Worm (Caenorhabditis elegans): ENCODE data around the gene W06F12.3.

ce11 chrIII:13748312-13748711 lies 13.5 kb downstream of the W06F12.3 start, which contains the start of gene K08E3.2:
- TF ChIP-seq nhr-77 (tag; optimal IDR thresholded peaks at IDR 0.05) (no peak), sptf-1 (tag; optimal IDR thresholded peaks at IDR 0.05) (no peak), pqm-1 (tag; optimal IDR thresholded peaks at IDR 0.05) (no peak), elt-3 (tag; optimal IDR thresholded peaks at IDR 0.05) (no peak), sox-4 (tag; optimal IDR thresholded peaks at IDR 0.05) (no peak), egl-27 (tag; optimal IDR thresholded peaks at IDR 0.05) (no peak), lin-39 (tag; optimal IDR thresholded peaks at IDR 0.05) (no peak), efl-1 (optimal IDR thresholded peaks at IDR 0.05) (no peak), efl-1 (GFP tag; optimal IDR thresholded peaks at IDR 0.05 in 1 of 2) (no peak)
